Fruit fly (Drosophila melanogaster): ENCODE results near the gene dj.

dm6 chr3R:7075712-7076183 is 16.6 kb downstream of the dj start:
- peak; percentile 85 to 88 for TF ChIP-seq ss (GFP tag; optimal IDR thresholded peaks at IDR 0.05)
- TF ChIP-seq svp (GFP tag): peak; percentile 99
- peak; percentile 82 for TF ChIP-seq CG1621 (tag; optimal IDR thresholded peaks at IDR 0.05)
- TF ChIP-seq CG8119 (GFP tag; IDR thresholded peaks at IDR 0.05): no peak
- peak; percentile 97 for TF ChIP-seq Sox102F (GFP tag; optimal IDR thresholded peaks at IDR 0.05)
- peak; percentile 95 for TF ChIP-seq OdsH (GFP tag; optimal IDR thresholded peaks at IDR 0.05)
- TF ChIP-seq Gug (GFP tag; IDR thresholded peaks at IDR 0.05): no peak
- TF ChIP-seq Hr4 (GFP tag; optimal IDR thresholded peaks at IDR 0.05): peak; percentile 93
- peak; percentile 92 for TF ChIP-seq CG10631 (GFP tag; optimal IDR thresholded peaks at IDR 0.05)
- peak; percentile 89 for TF ChIP-seq CG8319 (GFP tag; optimal IDR thresholded peaks at IDR 0.05)
- peak; percentile 91 for TF ChIP-seq CG10669 (GFP tag; optimal IDR thresholded peaks at IDR 0.05)
- TF ChIP-seq lz (GFP tag; optimal IDR thresholded peaks at IDR 0.05): peak; percentile 93

Data from whole organism, prepupa.